Worm (Caenorhabditis elegans): Measurements from ENCODE around the gene sre-49.

DNA sequence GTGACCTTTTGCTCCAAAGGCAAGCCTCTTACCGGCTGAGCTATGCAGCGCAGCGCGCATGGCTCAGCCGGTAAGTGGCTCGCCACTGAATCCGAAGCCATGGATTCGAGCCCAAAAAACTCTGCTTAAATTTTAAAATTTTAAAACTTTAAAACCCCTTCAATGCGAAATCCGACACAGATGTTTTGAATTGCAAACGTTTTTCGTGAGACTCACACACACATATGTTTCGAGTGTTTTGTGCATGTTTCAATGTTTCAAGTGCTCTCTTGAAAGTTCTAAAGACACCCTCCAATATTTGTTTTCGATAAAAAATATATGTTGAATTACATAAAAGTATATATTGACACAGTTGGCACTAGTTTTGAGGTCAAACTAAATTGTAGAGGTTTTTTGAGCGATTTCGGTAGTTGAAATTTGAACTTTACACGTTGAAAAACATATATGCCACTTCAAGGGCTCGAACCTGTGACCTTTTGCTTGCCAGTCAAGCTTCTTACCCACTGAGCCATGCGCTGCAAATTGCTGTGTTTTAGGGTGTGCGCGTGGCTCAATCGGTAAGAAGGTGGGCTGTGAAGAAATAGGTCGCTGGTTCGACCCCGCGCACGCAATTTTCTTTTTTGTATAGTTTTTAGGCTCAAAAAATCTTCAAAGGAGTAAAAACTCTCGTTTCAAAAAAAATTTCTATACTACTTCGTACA lies 27.8 kb downstream of the sre-49 start:
- no peak for TF ChIP-seq madf-3 (GFP tag; IDR thresholded peaks at IDR 0.05)
- TF ChIP-seq snpc-1.1 (tag; optimal IDR thresholded peaks at IDR 0.05; ENCODE audit: insufficient read depth): no peak
- no peak for TF ChIP-seq T26A5.8 (tag; optimal IDR thresholded peaks at IDR 0.05)
- TF ChIP-seq akir-1 (GFP tag; optimal IDR thresholded peaks at IDR 0.05): no peak
- no peak for TF ChIP-seq snpc-1.3 (tag; optimal IDR thresholded peaks at IDR 0.05; ENCODE audit: insufficient read depth)
- no peak for TF ChIP-seq unc-130 (GFP tag; optimal IDR thresholded peaks at IDR 0.05)

Data from whole organism, young adult.